Worm (Caenorhabditis elegans) whole organism, L3 larva: ENCODE data around the gene fbxa-196.

ENCODE experiments used
- R02D3.7 ChIP-seq: fragments of 150-350 bp; optimal IDR thresholded peaks from 2 replicates; lab custom pipeline; 2014; ENCODE audit warnings: missing biosample characterization, missing genetic modification characterization
- ZK546.5 ChIP-seq: sonication (generic microtip); optimal IDR thresholded peaks from 2 replicates; lab custom pipeline; 2017; ENCODE audit warnings: missing biosample characterization, missing genetic modification characterization
- aly-2 ChIP-seq: fragments of 150-350 bp; optimal IDR thresholded peaks from 2 replicates; lab custom pipeline; 2014; ENCODE audit warnings: missing biosample characterization, missing genetic modification characterization
- ama-1 ChIP-seq: fragments of 150-350 bp; optimal IDR thresholded peaks from 2 replicates; lab custom pipeline; 2018
- ceh-16 ChIP-seq: sonication (generic microtip); optimal IDR thresholded peaks from 2 replicates; lab custom pipeline; 2017; ENCODE audit warnings: missing biosample characterization, missing genetic modification characterization
- ceh-28 ChIP-seq: fragments of 150-350 bp; optimal IDR thresholded peaks from 2 replicates; lab custom pipeline; 2014; ENCODE audit warnings: missing biosample characterization, missing genetic modification reagents, missing genetic modification characterization
- ceh-82 ChIP-seq: fragments of 150-350 bp; optimal IDR thresholded peaks from 2 replicates; lab custom pipeline; 2014; ENCODE audit warnings: missing biosample characterization, missing genetic modification characterization
- ceh-9 ChIP-seq: sonication (generic microtip); optimal IDR thresholded peaks from 2 replicates; lab custom pipeline; 2018; ENCODE audit warnings: missing biosample characterization, missing genetic modification characterization
- egl-27 ChIP-seq: sonication (generic microtip); optimal IDR thresholded peaks from 4 replicates; lab custom pipeline; 2017; ENCODE audit warnings: missing biosample characterization, missing genetic modification reagents, missing genetic modification characterization
- egl-5 ChIP-seq: fragments of 150-350 bp; optimal IDR thresholded peaks from 2 replicates; lab custom pipeline; 2017; ENCODE audit warnings: missing biosample characterization, missing genetic modification reagents, missing genetic modification characterization, inconsistent platforms
- elt-1 ChIP-seq: fragments of 150-350 bp; optimal IDR thresholded peaks from 2 replicates; lab custom pipeline; 2014; ENCODE audit warnings: missing biosample characterization, missing genetic modification characterization
- elt-2 ChIP-seq: sonication (generic microtip); optimal IDR thresholded peaks from 2 replicates; lab custom pipeline; 2016; ENCODE audit warnings: missing genetic modification reagents, mild to moderate bottlenecking, missing genetic modification characterization, missing compliant biosample characterization
- elt-3 ChIP-seq, 3 experiments: fragments of 150-350 bp in 1 of 3; sonication (generic microtip) in 2 of 3; optimal IDR thresholded peaks; 2 replicates in 2 of 3; 4 replicates in 1 of 3; lab custom pipeline; 2014 to 2017; ENCODE audit warnings: missing biosample characterization in 3 of 3, missing genetic modification characterization in 3 of 3
- eor-1 ChIP-seq, 2 experiments: fragments of 150-350 bp; optimal IDR thresholded peaks; 2 replicates each; lab custom pipeline; 2014 to 2018; ENCODE audit warnings: missing biosample characterization in 2 of 2, missing genetic modification characterization in 2 of 2
- fkh-2 ChIP-seq: fragments of 150-350 bp; optimal IDR thresholded peaks from 2 replicates; lab custom pipeline; 2014; ENCODE audit warnings: missing biosample characterization, missing genetic modification reagents, missing genetic modification characterization
- hmg-11 ChIP-seq: sonication (generic microtip); optimal IDR thresholded peaks from 2 replicates; lab custom pipeline; 2016; ENCODE audit warnings: missing genetic modification characterization, missing compliant biosample characterization
- jun-1 ChIP-seq: fragments of 150-350 bp; optimal IDR thresholded peaks from 2 replicates; lab custom pipeline; 2014; ENCODE audit warnings: missing biosample characterization, missing genetic modification reagents, missing genetic modification characterization
- lin-15B ChIP-seq: fragments of 150-350 bp; optimal IDR thresholded peaks from 2 replicates; lab custom pipeline; 2014; ENCODE audit warnings: missing biosample characterization, missing genetic modification characterization
- lin-39 ChIP-seq: fragments of 150-350 bp; optimal IDR thresholded peaks from 2 replicates; lab custom pipeline; 2018; ENCODE audit warnings: missing biosample characterization, missing genetic modification reagents, missing genetic modification characterization
- lsy-12 ChIP-seq: sonication (generic microtip); optimal IDR thresholded peaks from 2 replicates; lab custom pipeline; 2016; ENCODE audit warnings: mild to moderate bottlenecking, missing genetic modification characterization, missing compliant biosample characterization
- mml-1 ChIP-seq: fragments of 150-350 bp; sonication (generic microtip); optimal IDR thresholded peaks from 3 replicates; lab custom pipeline; 2014; ENCODE audit warnings: missing biosample characterization, missing genetic modification characterization
- nfya-1 ChIP-seq: sonication (generic microtip); optimal IDR thresholded peaks from 2 replicates; lab custom pipeline; 2017; ENCODE audit warnings: missing genetic modification characterization, mild to moderate bottlenecking, missing compliant biosample characterization, antibody characterized with exemption, moderate library complexity; ENCODE audit not compliant: insufficient read depth
- nhr-11 ChIP-seq: fragments of 150-350 bp; optimal IDR thresholded peaks from 2 replicates; lab custom pipeline; 2014; ENCODE audit warnings: missing biosample characterization, missing genetic modification characterization
- nhr-12 ChIP-seq: fragments of 150-350 bp; optimal IDR thresholded peaks from 2 replicates; lab custom pipeline; 2014; ENCODE audit warnings: missing biosample characterization, missing genetic modification characterization
- nhr-23 ChIP-seq: fragments of 150-350 bp; optimal IDR thresholded peaks from 2 replicates; lab custom pipeline; 2014; ENCODE audit warnings: missing biosample characterization, missing genetic modification reagents, missing genetic modification characterization
- nhr-237 ChIP-seq: fragments of 150-350 bp; optimal IDR thresholded peaks from 2 replicates; lab custom pipeline; 2014; ENCODE audit warnings: missing biosample characterization, missing genetic modification characterization
- nhr-25 ChIP-seq: sonication (generic microtip); optimal IDR thresholded peaks from 2 replicates; lab custom pipeline; 2017; ENCODE audit warnings: missing biosample characterization, missing genetic modification characterization
- nhr-28 ChIP-seq: fragments of 150-350 bp; optimal IDR thresholded peaks from 2 replicates; lab custom pipeline; 2014; ENCODE audit warnings: missing biosample characterization, missing genetic modification characterization
- nhr-43 ChIP-seq: sonication (generic microtip); optimal IDR thresholded peaks from 2 replicates; lab custom pipeline; 2016; ENCODE audit warnings: mild to moderate bottlenecking, missing genetic modification characterization, missing compliant biosample characterization; ENCODE audit not compliant: poor library complexity, severe bottlenecking
- nhr-67 ChIP-seq: fragments of 150-350 bp; optimal IDR thresholded peaks from 2 replicates; lab custom pipeline; 2014; ENCODE audit warnings: missing biosample characterization, missing genetic modification characterization
- nhr-76 ChIP-seq: fragments of 150-350 bp; sonication (generic microtip); optimal IDR thresholded peaks from 5 replicates; lab custom pipeline; 2014; ENCODE audit warnings: missing biosample characterization, missing genetic modification characterization
- pha-4 ChIP-seq: fragments of 150-350 bp; optimal IDR thresholded peaks from 2 replicates; lab custom pipeline; 2014; ENCODE audit warnings: missing biosample characterization, missing genetic modification reagents, missing genetic modification characterization
- pqm-1 ChIP-seq: fragments of 150-350 bp; optimal IDR thresholded peaks from 2 replicates; lab custom pipeline; 2017; ENCODE audit warnings: missing biosample characterization, missing genetic modification characterization, inconsistent platforms
- sea-2 ChIP-seq: fragments of 150-350 bp; sonication (generic microtip); optimal IDR thresholded peaks from 4 replicates; lab custom pipeline; 2014; ENCODE audit warnings: missing biosample characterization, missing genetic modification reagents, missing genetic modification characterization
- skn-1 ChIP-seq: fragments of 150-350 bp; optimal IDR thresholded peaks from 2 replicates; lab custom pipeline; 2014; ENCODE audit warnings: missing biosample characterization, missing genetic modification characterization
- snpc-4 ChIP-seq: fragments of 150-350 bp; optimal IDR thresholded peaks from 2 replicates; lab custom pipeline; 2014; ENCODE audit warnings: missing biosample characterization, missing genetic modification characterization
- unc-39 ChIP-seq: sonication (generic microtip); optimal IDR thresholded peaks from 4 replicates; lab custom pipeline; 2017; ENCODE audit warnings: missing biosample characterization, missing genetic modification characterization
- unc-62 ChIP-seq: fragments of 150-350 bp; sonication (generic microtip); optimal IDR thresholded peaks from 4 replicates; lab custom pipeline; 2014; ENCODE audit warnings: missing biosample characterization, missing genetic modification reagents, missing genetic modification characterization
- zag-1 ChIP-seq: fragments of 150-350 bp; optimal IDR thresholded peaks from 2 replicates; lab custom pipeline; 2014; ENCODE audit warnings: missing biosample characterization, missing genetic modification characterization
- ztf-11 ChIP-seq: fragments of 150-350 bp; optimal IDR thresholded peaks from 2 replicates; lab custom pipeline; 2014; ENCODE audit warnings: missing biosample characterization, missing genetic modification characterization
- ztf-4 ChIP-seq: fragments of 150-350 bp; optimal IDR thresholded peaks from 2 replicates; lab custom pipeline; 2014; ENCODE audit warnings: missing biosample characterization, missing genetic modification characterization

fbxa-196 gene

DNA sequence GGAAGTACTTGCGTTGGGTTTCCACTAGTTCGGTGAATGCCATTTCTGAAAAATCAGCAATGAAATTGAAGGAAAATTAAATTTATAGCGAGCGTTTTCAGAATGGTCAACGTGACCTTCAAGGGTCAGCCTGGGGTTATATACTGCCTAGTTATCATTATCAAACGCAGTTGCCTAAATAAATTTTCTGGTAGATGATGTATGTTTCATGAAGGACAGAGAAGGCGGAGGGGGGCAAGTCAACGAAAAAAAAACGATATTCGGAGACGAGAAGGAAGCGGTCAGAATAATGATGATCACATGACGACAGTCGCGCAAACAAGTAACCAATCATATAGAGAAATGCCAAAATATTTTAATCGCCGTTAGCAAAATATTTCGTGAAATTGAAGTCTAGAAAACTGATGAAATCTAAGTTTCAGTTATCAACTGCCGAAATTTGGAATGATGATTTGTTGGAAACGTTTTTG, 18.6 kb upstream of the fbxa-196 start, which contains the start of gene alh-4:
Gene alh-4, minus strand, starts transcription at position 51 of the 470 bp plus-strand sequence.
- TF ChIP-seq egl-27 (tag; lab: Kevin White, UChicago) (no peak), nhr-237 (tag; lab: Kevin White, UChicago) (no peak), nhr-28 (tag; lab: Kevin White, UChicago) (no peak), nhr-25 (peak; percentile 42), nhr-11 (tag; lab: Kevin White, UChicago) (no peak), sea-2 (GFP tag; lab: Kevin White, UChicago) (no peak), nfya-1 (tag; lab: Kevin White, UChicago) (no peak), ZK546.5 (no peak), eor-1 (tag; optimal IDR thresholded peaks at IDR 0.05; lab: Kevin White, UChicago) (no peak), nhr-67 (tag; lab: Kevin White, UChicago) (no peak), lin-39 (no peak), nhr-12 (tag; lab: Kevin White, UChicago) (no peak), ceh-9 (tag; lab: Kevin White, UChicago) (no peak), jun-1 (tag; lab: Kevin White, UChicago) (no peak), zag-1 (tag; lab: Kevin White, UChicago) (no peak), elt-2 (tag; lab: Kevin White, UChicago) (no peak), nhr-23 (tag; lab: Kevin White, UChicago) (peak; percentile 56), R02D3.7 (no peak)

DNA sequence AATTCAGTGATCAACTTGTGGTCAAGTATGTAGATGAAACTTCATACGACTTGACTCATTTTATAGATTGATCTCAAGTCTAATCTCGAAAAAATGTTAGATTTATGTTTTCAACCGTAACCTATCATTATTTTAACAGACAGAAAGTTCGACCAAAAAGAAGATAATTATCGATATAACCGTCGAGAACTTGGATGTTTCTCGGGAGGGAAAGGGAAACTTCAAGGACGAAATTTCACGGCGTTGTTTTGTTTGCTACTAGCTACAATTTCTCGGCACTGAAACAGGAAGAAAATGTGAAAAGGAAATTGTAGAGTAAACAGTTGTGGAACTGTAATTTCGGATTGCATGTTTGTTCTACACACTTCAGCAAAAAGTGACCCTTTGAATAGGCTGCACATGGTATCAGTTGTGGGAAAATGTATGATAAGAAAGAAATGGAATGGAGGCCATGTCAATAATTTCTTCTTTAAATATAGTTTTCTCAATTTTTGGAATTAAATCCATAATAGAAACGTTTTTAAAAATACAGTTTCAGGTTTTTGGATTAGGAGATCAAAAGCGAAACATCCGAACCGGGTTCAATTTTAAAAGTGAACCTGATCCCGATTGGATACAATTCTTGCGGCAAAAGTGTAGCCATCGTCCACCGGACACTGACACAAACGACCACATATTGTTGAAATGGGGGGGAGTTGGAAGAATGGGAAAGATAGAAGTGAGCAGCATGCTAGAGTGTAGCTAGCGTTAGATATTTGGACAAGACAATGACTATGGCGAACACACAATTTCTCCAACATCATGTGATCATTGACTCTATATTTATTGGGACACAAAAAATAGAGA, 17.7 kb upstream of the fbxa-196 start:
- TF ChIP-seq lin-39: no peak
- no peak for TF ChIP-seq zag-1 (tag; lab: Kevin White, UChicago)
- TF ChIP-seq elt-3 (tag; optimal IDR thresholded peaks at IDR 0.05; lab: Kevin White, UChicago): no peak
- peak; percentile 54 for TF ChIP-seq pha-4
- no peak for TF ChIP-seq unc-62 (GFP tag; lab: Kevin White, UChicago)
- TF ChIP-seq ztf-11 (tag; lab: Kevin White, UChicago): no peak
- no peak for TF ChIP-seq nhr-25
- TF ChIP-seq aly-2 (tag; lab: Kevin White, UChicago): no peak
- peak; percentile 13 for TF ChIP-seq nhr-43 (tag; lab: Kevin White, UChicago)
- no peak for TF ChIP-seq egl-5
- no peak for TF ChIP-seq fkh-2 (tag; lab: Kevin White, UChicago)
- TF ChIP-seq ceh-9 (tag; lab: Kevin White, UChicago): no peak
- TF ChIP-seq hmg-11 (tag; lab: Kevin White, UChicago): no peak
- no peak for TF ChIP-seq unc-39 (tag; lab: Kevin White, UChicago)
- TF ChIP-seq nhr-67 (tag; lab: Kevin White, UChicago): no peak
- no peak for TF ChIP-seq nhr-11 (tag; lab: Kevin White, UChicago)
- TF ChIP-seq ceh-16: no peak
- no peak for TF ChIP-seq nhr-23 (tag; lab: Kevin White, UChicago)
- no peak for TF ChIP-seq nfya-1 (tag; lab: Kevin White, UChicago)
- TF ChIP-seq ztf-4 (tag; lab: Kevin White, UChicago): no peak
- peak; percentile 56 for TF ChIP-seq pqm-1 (tag; lab: Kevin White, UChicago)
- TF ChIP-seq elt-2 (tag; lab: Kevin White, UChicago): peak; percentile 52

DNA sequence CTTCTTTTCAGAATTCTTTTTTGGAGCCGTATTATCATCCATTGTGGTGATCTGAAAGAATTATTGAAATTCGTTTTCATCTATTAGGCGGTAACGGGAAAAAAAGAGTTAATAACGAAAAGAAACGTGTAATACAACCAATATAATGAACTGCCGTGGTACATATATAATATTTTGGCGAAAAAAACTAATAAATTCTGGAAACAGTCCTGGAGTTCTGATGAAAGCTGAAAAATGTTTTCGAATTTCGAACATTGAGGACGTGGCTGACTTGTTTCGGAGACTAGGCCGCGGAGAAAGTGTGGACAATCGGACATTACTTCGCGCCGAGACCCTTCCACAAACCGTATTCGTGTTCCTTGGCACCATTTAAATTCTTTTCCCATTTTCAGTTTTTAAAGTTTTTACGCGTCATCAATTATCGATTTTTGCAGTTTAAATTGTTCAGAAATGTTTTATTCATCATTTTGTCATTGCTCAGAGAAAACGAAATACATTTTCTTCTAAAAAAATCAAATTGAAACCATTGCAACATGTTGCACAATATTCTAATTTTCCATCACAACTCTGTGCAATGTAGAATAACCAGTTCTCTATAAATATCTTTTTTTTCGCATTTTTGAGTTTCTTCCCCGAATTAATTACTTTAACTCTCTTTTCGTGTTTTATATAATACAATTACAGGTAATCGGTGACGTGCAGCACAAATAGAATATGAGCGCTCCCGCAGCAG, 14.8 kb upstream of the fbxa-196 start, which contains the start of the genes gad-1 and erfa-1:
Gene gad-1, minus strand, starts transcription at position 51 of the 733 bp plus-strand sequence.
Gene erfa-1, plus strand, starts transcription at position 683 of the 733 bp plus-strand sequence.
- TF ChIP-seq nhr-28 (tag; lab: Kevin White, UChicago) (no peak), lsy-12 (tag; lab: Kevin White, UChicago) (no peak), skn-1 (tag; lab: Kevin White, UChicago) (no peak), unc-62 (GFP tag; lab: Kevin White, UChicago) (no peak), ama-1 (lab: Kevin White, UChicago) (peak; percentile 18), nhr-76 (tag; lab: Kevin White, UChicago) (no peak), elt-2 (tag; lab: Kevin White, UChicago) (peak; percentile 39), nhr-25 (peak; percentile 77), snpc-4 (tag; lab: Kevin White, UChicago) (no peak), ceh-28 (tag; lab: Kevin White, UChicago) (peak; percentile 68), jun-1 (tag; lab: Kevin White, UChicago) (no peak), mml-1 (no peak), eor-1 (tag; optimal IDR thresholded peaks at IDR 0.05; lab: Kevin White, UChicago) (no peak), R02D3.7 (no peak), lin-15B (peak; percentile 95), nhr-23 (tag; lab: Kevin White, UChicago) (peak; percentile 60), egl-5 (no peak), lin-39 (peak; percentile 87), hmg-11 (tag; lab: Kevin White, UChicago) (peak; percentile 42), pqm-1 (tag; lab: Kevin White, UChicago) (no peak), elt-3 (tag; optimal IDR thresholded peaks at IDR 0.05; lab: Kevin White, UChicago) (no peak), ceh-9 (tag; lab: Kevin White, UChicago) (no peak), elt-1 (tag; lab: Kevin White, UChicago) (no peak), zag-1 (tag; lab: Kevin White, UChicago) (no peak), egl-27 (tag; lab: Kevin White, UChicago) (no peak), nfya-1 (tag; lab: Kevin White, UChicago) (peak; percentile 82), nhr-43 (tag; lab: Kevin White, UChicago) (peak; percentile 46), nhr-237 (tag; lab: Kevin White, UChicago) (no peak), pha-4 (peak; percentile 76), ceh-82 (no peak)
